Fruit fly (Drosophila melanogaster) whole organism, embryonic: ENCODE data around the gene Mgstl.

Experiments
- ATbp ChIP-seq: fragments of 200-800 bp; sonication (Bioruptor generic); optimal IDR thresholded peaks from 2 replicates; lab custom pipeline; 2017; ENCODE audit warnings: missing biosample characterization, mild to moderate bottlenecking, missing genetic modification characterization, missing genetic modification reagents
- Bgb ChIP-seq: fragments of 200-800 bp; sonication (Bioruptor generic); IDR thresholded peaks from 2 replicates; pipeline ENCODE4 v1.3.6; 2022; ENCODE audit warnings: missing biosample characterization, missing genetic modification characterization; ENCODE audit not compliant: partially characterized antibody
- CG10209 ChIP-seq: fragments of 200-800 bp; sonication (Bioruptor generic); optimal IDR thresholded peaks from 3 replicates; lab custom pipeline; 2017; ENCODE audit warnings: missing biosample characterization, mild to moderate bottlenecking, missing genetic modification characterization, missing genetic modification reagents
- CG10366 ChIP-seq: fragments of 200-800 bp; sonication (Bioruptor generic); IDR thresholded peaks from 2 replicates; pipeline ENCODE4 v1.3.6; 2022; ENCODE audit warnings: missing biosample characterization, missing genetic modification characterization
- CG13894 ChIP-seq: fragments of 200-800 bp; sonication (Bioruptor generic); optimal IDR thresholded peaks from 3 replicates; lab custom pipeline; 2018; ENCODE audit warnings: missing biosample characterization, mild to moderate bottlenecking, missing genetic modification characterization, moderate library complexity
- CG14050 ChIP-seq: fragments of 200-800 bp; sonication (Bioruptor generic); IDR thresholded peaks from 3 replicates; pipeline ENCODE4 v1.3.6; 2022; ENCODE audit warnings: missing biosample characterization, missing genetic modification characterization
- CG15073 ChIP-seq: fragments of 200-800 bp; sonication (Bioruptor generic); optimal IDR thresholded peaks from 2 replicates; lab custom pipeline; 2016; ENCODE audit warnings: missing biosample characterization, missing genetic modification characterization
- CG17186 ChIP-seq: fragments of 200-800 bp; sonication (Bioruptor generic); optimal IDR thresholded peaks from 3 replicates; lab custom pipeline; 2017; ENCODE audit warnings: missing biosample characterization, missing genetic modification reagents, missing genetic modification characterization
- CG17361 ChIP-seq: fragments of 200-800 bp; sonication (Bioruptor generic); IDR thresholded peaks from 3 replicates; pipeline ENCODE4 v1.3.6; 2022; ENCODE audit warnings: missing biosample characterization, missing genetic modification characterization
- CG2712 ChIP-seq: fragments of 200-800 bp; optimal IDR thresholded peaks from 3 replicates; lab custom pipeline; 2019; ENCODE audit warnings: missing biosample characterization, mild to moderate bottlenecking, missing genetic modification characterization, moderate library complexity
- CG31224 ChIP-seq: fragments of 200-800 bp; sonication (Bioruptor generic); IDR thresholded peaks from 2 replicates; pipeline ENCODE4 v1.3.6; 2022; ENCODE audit warnings: missing biosample characterization, missing genetic modification characterization
- CG32772 ChIP-seq: fragments of 200-800 bp; sonication (Bioruptor generic); IDR thresholded peaks from 2 replicates; pipeline ENCODE4 v1.3.6; 2022; ENCODE audit warnings: missing biosample characterization, missing genetic modification characterization
- CG33213 ChIP-seq: fragments of 200-800 bp; sonication (Bioruptor generic); optimal IDR thresholded peaks from 3 replicates; lab custom pipeline; 2016; ENCODE audit warnings: missing biosample characterization, missing genetic modification characterization
- CG3726 ChIP-seq: fragments of 200-800 bp; sonication (Bioruptor generic); IDR thresholded peaks from 3 replicates; pipeline ENCODE4, ENCODE4 v1.3.6; 2022; ENCODE audit warnings: missing biosample characterization, missing genetic modification characterization
- CG42726 ChIP-seq: fragments of 200-800 bp; sonication (Bioruptor generic); IDR thresholded peaks from 2 replicates; pipeline ENCODE4 v1.3.6; 2022; ENCODE audit warnings: missing biosample characterization, missing genetic modification characterization; ENCODE audit not compliant: partially characterized antibody
- CG5953 ChIP-seq: fragments of 200-800 bp; sonication (Bioruptor generic); IDR thresholded peaks from 2 replicates; pipeline ENCODE4 v1.3.6; 2022; ENCODE audit warnings: missing biosample characterization, missing genetic modification characterization
- CG6791 ChIP-seq: fragments of 200-800 bp; sonication (Bioruptor generic); IDR thresholded peaks from 3 replicates; pipeline ENCODE4 v1.3.6; 2022; ENCODE audit warnings: missing biosample characterization, missing genetic modification characterization; ENCODE audit not compliant: partially characterized antibody
- CG7786 ChIP-seq: fragments of 200-800 bp; sonication (Bioruptor generic); optimal IDR thresholded peaks from 2 replicates; lab custom pipeline; 2016; ENCODE audit warnings: missing biosample characterization, missing genetic modification characterization
- CG8281 ChIP-seq: fragments of 200-800 bp; sonication (Bioruptor generic); optimal IDR thresholded peaks from 2 replicates; lab custom pipeline; 2018; ENCODE audit warnings: missing biosample characterization, mild to moderate bottlenecking, missing genetic modification characterization, moderate library complexity
- CHES-1-like ChIP-seq: fragments of 200-800 bp; sonication (Bioruptor generic); optimal IDR thresholded peaks from 2 replicates; lab custom pipeline; 2016; ENCODE audit warnings: missing biosample characterization, missing genetic modification characterization
- D ChIP-seq, 2 experiments: fragments of 200-800 bp in 1 of 2; fragments of >200 bp in 1 of 2; sonication (Bioruptor generic) in 1 of 2; optimal IDR thresholded peaks; 2 replicates in 1 of 2; 3 replicates in 1 of 2; lab custom pipeline; 2017; ENCODE audit warnings: mild to moderate bottlenecking in 1 of 2, missing biosample characterization in 1 of 2, missing genetic modification characterization in 1 of 2, missing genetic modification reagents in 1 of 2
- Doc3 ChIP-seq: fragments of 200-800 bp; sonication (Bioruptor generic); IDR thresholded peaks from 3 replicates; pipeline ENCODE4 v1.3.6; 2022; ENCODE audit warnings: missing biosample characterization, missing genetic modification characterization; ENCODE audit not compliant: partially characterized antibody
- Dp ChIP-seq: fragments of 200-800 bp; sonication (Bioruptor generic); optimal IDR thresholded peaks from 2 replicates; lab custom pipeline; 2018; ENCODE audit warnings: missing biosample characterization, mild to moderate bottlenecking, missing genetic modification characterization, moderate library complexity
- Dref ChIP-seq: fragments of 200-800 bp; sonication (Bioruptor generic); IDR thresholded peaks from 2 replicates; pipeline ENCODE4 v1.3.6; 2022; ENCODE audit warnings: missing biosample characterization, missing genetic modification characterization
- E2f2 ChIP-seq: fragments of 200-800 bp; sonication (Bioruptor generic); IDR thresholded peaks from 2 replicates; pipeline ENCODE4 v1.3.6; 2022; ENCODE audit warnings: missing biosample characterization, missing genetic modification characterization
- Opbp ChIP-seq: fragments of 200-800 bp; sonication (Bioruptor generic); IDR thresholded peaks from 3 replicates; pipeline ENCODE4 v1.3.6; 2022; ENCODE audit warnings: missing biosample characterization, missing genetic modification characterization; ENCODE audit not compliant: partially characterized antibody
- Spps ChIP-seq: fragments of 200-800 bp; sonication (Bioruptor generic); optimal IDR thresholded peaks from 2 replicates; lab custom pipeline; 2018; ENCODE audit warnings: missing biosample characterization, mild to moderate bottlenecking, missing genetic modification characterization
- Sry-β ChIP-seq: fragments of 200-800 bp; sonication (Bioruptor generic); optimal IDR thresholded peaks from 2 replicates; lab custom pipeline; 2018; ENCODE audit warnings: missing biosample characterization, mild to moderate bottlenecking, missing genetic modification characterization, moderate library complexity
- Ssrp ChIP-seq: fragments of 200-800 bp; sonication (Bioruptor generic); optimal IDR thresholded peaks from 2 replicates; lab custom pipeline; 2018; ENCODE audit warnings: missing biosample characterization, mild to moderate bottlenecking, missing genetic modification characterization, moderate library complexity
- abd-A ChIP-seq: fragments of 200-800 bp; sonication (Bioruptor generic); optimal IDR thresholded peaks from 3 replicates; lab custom pipeline; 2019; ENCODE audit warnings: missing biosample characterization, mild to moderate bottlenecking, missing genetic modification characterization, moderate library complexity
- amos ChIP-seq: fragments of 200-800 bp; sonication (Bioruptor generic); IDR thresholded peaks from 2 replicates; pipeline ENCODE4 v1.3.6; 2022; ENCODE audit warnings: missing biosample characterization, missing genetic modification characterization; ENCODE audit not compliant: partially characterized antibody
- ash1 ChIP-seq: fragments of 200-800 bp; sonication (Bioruptor generic); optimal IDR thresholded peaks from 2 replicates; lab custom pipeline; 2018; ENCODE audit warnings: missing biosample characterization, mild to moderate bottlenecking, missing genetic modification characterization
- bbx ChIP-seq: fragments of 200-800 bp; sonication (Bioruptor generic); IDR thresholded peaks from 2 replicates; pipeline ENCODE4 v1.3.6; 2022; ENCODE audit warnings: missing biosample characterization, missing genetic modification characterization; ENCODE audit not compliant: partially characterized antibody
- cg ChIP-seq: fragments of 200-800 bp; sonication (Bioruptor generic); optimal IDR thresholded peaks from 3 replicates; lab custom pipeline; 2019; ENCODE audit warnings: missing biosample characterization, mild to moderate bottlenecking, missing genetic modification characterization, moderate library complexity
- dpn ChIP-seq, 2 experiments: fragments of 200-800 bp; sonication (Bioruptor generic); optimal IDR thresholded peaks; 3 replicates each; lab custom pipeline; 2016; ENCODE audit warnings: missing biosample characterization in 2 of 2, missing genetic modification characterization in 2 of 2
- ems ChIP-seq: fragments of 200-800 bp; sonication (Bioruptor generic); optimal IDR thresholded peaks from 3 replicates; lab custom pipeline; 2016; ENCODE audit warnings: missing biosample characterization, missing genetic modification characterization
- ewg ChIP-seq: fragments of 200-800 bp; sonication (Bioruptor generic); optimal IDR thresholded peaks from 3 replicates; lab custom pipeline; 2017; ENCODE audit warnings: mild to moderate bottlenecking, missing biosample characterization, missing genetic modification reagents, missing genetic modification characterization
- hbn ChIP-seq: fragments of 200-800 bp; sonication (Bioruptor generic); IDR thresholded peaks from 2 replicates; pipeline ENCODE4 v1.3.6; 2022; ENCODE audit warnings: missing biosample characterization, missing genetic modification characterization; ENCODE audit not compliant: partially characterized antibody
- her ChIP-seq: fragments of 200-800 bp; sonication (Bioruptor generic); optimal IDR thresholded peaks from 2 replicates; lab custom pipeline; 2016; ENCODE audit warnings: missing biosample characterization, missing genetic modification characterization
- pb ChIP-seq: fragments of 200-800 bp; sonication (Bioruptor generic); optimal IDR thresholded peaks from 3 replicates; lab custom pipeline; 2016; ENCODE audit warnings: missing biosample characterization, missing genetic modification characterization
- pfk ChIP-seq: fragments of 200-800 bp; sonication (Bioruptor generic); optimal IDR thresholded peaks from 2 replicates; lab custom pipeline; 2018; ENCODE audit warnings: missing biosample characterization, mild to moderate bottlenecking, missing genetic modification characterization, moderate library complexity
- pzg ChIP-seq: fragments of 200-800 bp; sonication (Bioruptor generic); optimal IDR thresholded peaks from 3 replicates; lab custom pipeline; 2018; ENCODE audit warnings: missing biosample characterization, mild to moderate bottlenecking, missing genetic modification characterization, moderate library complexity
- sqz ChIP-seq: fragments of 200-800 bp; sonication (Bioruptor generic); optimal IDR thresholded peaks from 3 replicates; lab custom pipeline; 2018; ENCODE audit warnings: missing biosample characterization, mild to moderate bottlenecking, missing genetic modification characterization
- sr ChIP-seq: fragments of 200-800 bp; sonication (Bioruptor generic); IDR thresholded peaks from 3 replicates; pipeline ENCODE4 v1.3.6; 2022; ENCODE audit warnings: missing biosample characterization, missing genetic modification characterization
- stwl ChIP-seq: fragments of 200-800 bp; sonication (Bioruptor generic); optimal IDR thresholded peaks from 3 replicates; lab custom pipeline; 2018; ENCODE audit warnings: missing biosample characterization, mild to moderate bottlenecking, missing genetic modification characterization, moderate library complexity
- trem ChIP-seq: fragments of 200-800 bp; optimal IDR thresholded peaks from 3 replicates; lab custom pipeline; 2019; ENCODE audit warnings: missing biosample characterization, mild to moderate bottlenecking, missing genetic modification characterization, moderate library complexity

Gene Mgstl

dm6 chrX:21031819-21032261, 10.1 kb upstream of the Mgstl start, which contains the start of gene CG1529 (continued):
- TF ChIP-seq CG2712 (tag; lab: Kevin White, UChicago): no peak

- TF ChIP-seq bbx (GFP tag; lab: Robert Waterston, UW) (peak; percentile 17; the same call in 1 of the 2 replicates), abd-A (tag; lab: Kevin White, UChicago) (no peak), E2f2 (GFP tag; lab: Robert Waterston, UW) (peak; percentile 71), CG7786 (GFP tag; lab: Kevin White, UChicago) (no peak), CG3726 (GFP tag; lab: Robert Waterston, UW) (no peak), CG6791 (GFP tag; lab: Robert Waterston, UW) (peak; percentile 63; the same call in 1 of the 3 replicates), hbn (peak; percentile 13; the same call in 1 of the 2 replicates), CG31224 (GFP tag; lab: Robert Waterston, UW) (no peak), CG17186 (GFP tag; lab: Kevin White, UChicago) (peak; percentile 14), sr (no peak), ems (GFP tag; lab: Kevin White, UChicago) (no peak), ewg (peak; percentile 24), Dref (GFP tag; lab: Robert Waterston, UW) (peak; percentile 66), ash1 (GFP tag; lab: Kevin White, UChicago) (no peak), Dp (GFP tag; lab: Kevin White, UChicago) (peak; percentile 19), Opbp (peak; percentile 22; the same call in 1 of the 3 replicates), CG42726 (GFP tag; lab: Robert Waterston, UW) (0 out of 2 replicates have a peak, but pooled peaks have one; percentile 10), CG32772 (GFP tag; lab: Robert Waterston, UW) (no peak), her (no peak), Spps (tag; lab: Kevin White, UChicago) (no peak), trem (tag; lab: Kevin White, UChicago) (peak; percentile 21), Bgb (GFP tag; lab: Robert Waterston, UW) (peak; percentile 20; the same call in 1 of the 2 replicates), sqz (GFP tag; lab: Kevin White, UChicago) (no peak), pzg (GFP tag; lab: Kevin White, UChicago) (peak; percentile 9), amos (GFP tag; lab: Robert Waterston, UW) (peak; percentile 44; the same call in 1 of the 2 replicates), stwl (tag; lab: Kevin White, UChicago) (peak; percentile 37), D (optimal IDR thresholded peaks at IDR 0.05; lab: Kevin White, UChicago) (no peak), D (GFP tag; optimal IDR thresholded peaks at IDR 0.05; lab: Kevin White, UChicago) (no peak), CG14050 (GFP tag; lab: Robert Waterston, UW) (no peak)
These were observed 7.3 kb upstream of the Mgstl start for dm6 chrX:21034638-21035037.

dm6 chrX:21035208-21035937, 6.6 kb upstream of the Mgstl start, which contains the start of gene Ntf-2:
TSS of gene Ntf-2 (plus strand) at chrX:21035469.
- TF ChIP-seq CG8281 (tag; lab: Kevin White, UChicago) (no peak), pfk (GFP tag; lab: Kevin White, UChicago) (no peak), CG10366 (no peak), dpn (GFP tag; optimal IDR thresholded peaks at IDR 0.05; lab: Kevin White, UChicago) (peak; percentile 20 to 29), CG5953 (GFP tag; lab: Robert Waterston, UW) (no peak), CG13894 (no peak), CG15073 (GFP tag; lab: Kevin White, UChicago) (no peak), CHES-1-like (GFP tag; lab: Kevin White, UChicago) (peak; percentile 9), cg (no peak), Ssrp (tag; lab: Kevin White, UChicago) (no peak), CG33213 (GFP tag; lab: Kevin White, UChicago) (peak; percentile 38), CG17361 (GFP tag; lab: Robert Waterston, UW) (no peak), ATbp (GFP tag; lab: Kevin White, UChicago) (no peak), Sry-β (GFP tag; lab: Kevin White, UChicago) (no peak), pb (GFP tag; lab: Kevin White, UChicago) (no peak), CG10209 (GFP tag; lab: Kevin White, UChicago) (no peak), Doc3 (GFP tag; lab: Robert Waterston, UW) (peak; percentile 57; the same call in 2 of the 3 replicates)
